Worm (Caenorhabditis elegans) whole organism, L1 larva: Measurements from ENCODE around the gene act-5.
A peak's percentile ranks its signal among the peaks of the same experiment; 100 is the strongest.

ENCODE experiments used
- C34B4.2 ChIP-seq: sonication (generic microtip); optimal IDR thresholded peaks from 2 replicates; lab custom pipeline; 2017; ENCODE audit warnings: mild to moderate bottlenecking, missing genetic modification characterization, missing compliant biosample characterization
- F16B12.6 ChIP-seq: fragments of 150-350 bp; optimal IDR thresholded peaks from 2 replicates; lab custom pipeline; 2014; ENCODE audit warnings: missing biosample characterization, missing genetic modification characterization
- ama-1 ChIP-seq: fragments of 150-350 bp; optimal IDR thresholded peaks from 2 replicates; lab custom pipeline; 2014
- blmp-1 ChIP-seq: fragments of 150-350 bp; optimal IDR thresholded peaks from 2 replicates; lab custom pipeline; 2014; ENCODE audit warnings: missing biosample characterization, missing genetic modification characterization
- ceh-63 ChIP-seq: fragments of 200-800 bp; sonication (Bioruptor generic); optimal IDR thresholded peaks from 2 replicates; lab custom pipeline; 2018; ENCODE audit warnings: mild to moderate bottlenecking, missing genetic modification characterization, missing compliant biosample characterization
- ceh-82 ChIP-seq, 3 experiments: fragments of 150-350 bp in 1 of 3; sonication (generic microtip) in 2 of 3; optimal IDR thresholded peaks; 2 replicates each; lab custom pipeline; 2014 to 2017; ENCODE audit warnings: missing biosample characterization in 3 of 3, missing genetic modification characterization in 3 of 3
- ceh-88 ChIP-seq: fragments of 200-800 bp; sonication (Bioruptor generic); IDR thresholded peaks from 2 replicates; pipeline ENCODE4 v1.3.6; 2022; ENCODE audit warnings: missing genetic modification characterization, missing compliant biosample characterization
- ces-1 ChIP-seq: fragments of 150-350 bp; optimal IDR thresholded peaks from 2 replicates; lab custom pipeline; 2014; ENCODE audit warnings: missing biosample characterization, missing genetic modification reagents, missing genetic modification characterization
- dpl-1 ChIP-seq, 3 experiments: fragments of 150-350 bp in 2 of 3; sonication (generic microtip) in 1 of 3; optimal IDR thresholded peaks; 2 replicates each; lab custom pipeline; 2014 to 2017; ENCODE audit warnings: missing biosample characterization in 3 of 3, missing genetic modification characterization in 3 of 3, missing genetic modification reagents in 3 of 3
- efl-1 ChIP-seq, 4 experiments: fragments of 150-350 bp; optimal IDR thresholded peaks in 3 of 4; peaks in 1 of 4; 1 replicate in 1 of 4; 2 replicates in 3 of 4; lab custom pipeline; 2014; ENCODE audit warnings: missing biosample characterization in 2 of 4, missing genetic modification characterization in 2 of 4, missing genetic modification reagents in 2 of 4
- efl-3 ChIP-seq: fragments of 200-800 bp; sonication (Bioruptor generic); optimal IDR thresholded peaks from 2 replicates; lab custom pipeline; 2018; ENCODE audit warnings: mild to moderate bottlenecking, missing genetic modification characterization, missing compliant biosample characterization
- egl-13 ChIP-seq: sonication (generic microtip); optimal IDR thresholded peaks from 2 replicates; lab custom pipeline; 2016; ENCODE audit warnings: missing genotype, missing genetic modification reagents, missing genetic modification characterization, missing compliant biosample characterization
- egl-27 ChIP-seq, 2 experiments: fragments of 150-350 bp in 1 of 2; sonication (generic microtip); optimal IDR thresholded peaks; 3 replicates each; lab custom pipeline; 2017 to 2018; ENCODE audit warnings: missing biosample characterization in 2 of 2, missing genetic modification characterization in 2 of 2, missing genetic modification reagents in 2 of 2
- elt-3 ChIP-seq, 6 experiments: fragments of 150-350 bp in 1 of 6; sonication (generic microtip); optimal IDR thresholded peaks; 2 replicates each; lab custom pipeline; 2017 to 2018; ENCODE audit warnings: missing biosample characterization in 6 of 6, missing genetic modification characterization in 6 of 6, inconsistent platforms in 1 of 6
- fkh-4 ChIP-seq: sonication (generic microtip); optimal IDR thresholded peaks from 2 replicates; lab custom pipeline; 2016; ENCODE audit warnings: missing compliant biosample characterization, missing genetic modification characterization, borderline replicate concordance
- grh-1 ChIP-seq: fragments of 200-800 bp; sonication (Bioruptor generic); IDR thresholded peaks from 2 replicates; pipeline ENCODE4 v1.3.6; 2022; ENCODE audit warnings: missing genetic modification reagents, missing genetic modification characterization, missing compliant biosample characterization
- hlh-17 ChIP-seq: fragments of 200-800 bp; sonication (Bioruptor generic); optimal IDR thresholded peaks from 2 replicates; lab custom pipeline; 2018; ENCODE audit warnings: missing genetic modification characterization, mild to moderate bottlenecking, missing compliant biosample characterization, moderate library complexity, borderline replicate concordance
- hlh-4 ChIP-seq: sonication (generic microtip); optimal IDR thresholded peaks from 2 replicates; lab custom pipeline; 2016; ENCODE audit warnings: mild to moderate bottlenecking, missing genetic modification characterization, missing compliant biosample characterization
- jun-1 ChIP-seq: fragments of 150-350 bp; optimal IDR thresholded peaks from 2 replicates; lab custom pipeline; 2014; ENCODE audit warnings: missing biosample characterization, missing genetic modification reagents, missing genetic modification characterization
- lin-13 ChIP-seq: fragments of 150-350 bp; optimal IDR thresholded peaks from 2 replicates; lab custom pipeline; 2014; ENCODE audit warnings: missing biosample characterization, missing genetic modification reagents, missing genetic modification characterization
- lin-14 ChIP-seq: fragments of 200-800 bp; sonication (Bioruptor generic); optimal IDR thresholded peaks from 2 replicates; lab custom pipeline; 2018; ENCODE audit warnings: mild to moderate bottlenecking, missing genetic modification characterization, moderate library complexity, missing compliant biosample characterization
- lin-35 ChIP-seq, 2 experiments: fragments of 150-350 bp; optimal IDR thresholded peaks; 2 replicates each; lab custom pipeline; 2014; ENCODE audit warnings: missing biosample characterization in 2 of 2, missing genetic modification characterization in 2 of 2, missing genetic modification reagents in 2 of 2
- lin-39 ChIP-seq: fragments of 150-350 bp; optimal IDR thresholded peaks from 2 replicates; lab custom pipeline; 2014; ENCODE audit warnings: missing biosample characterization, missing genetic modification reagents, missing genetic modification characterization
- lsy-2 ChIP-seq, 2 experiments: fragments of 150-350 bp; optimal IDR thresholded peaks; 2 replicates each; lab custom pipeline; 2014; ENCODE audit warnings: missing biosample characterization in 2 of 2, missing genetic modification characterization in 2 of 2
- mab-9 ChIP-seq: fragments of 200-800 bp; sonication (Bioruptor generic); IDR thresholded peaks from 2 replicates; pipeline ENCODE4 v1.3.6; 2022; ENCODE audit warnings: missing genetic modification reagents, missing genetic modification characterization, missing compliant biosample characterization
- mdl-1 ChIP-seq, 2 experiments: fragments of 150-350 bp; optimal IDR thresholded peaks; 2 replicates each; lab custom pipeline; 2014 to 2017; ENCODE audit warnings: missing biosample characterization in 2 of 2, missing genetic modification characterization in 2 of 2, inconsistent platforms in 1 of 2
- nhr-11 ChIP-seq: fragments of 150-350 bp; optimal IDR thresholded peaks from 2 replicates; lab custom pipeline; 2014; ENCODE audit warnings: missing biosample characterization, missing genetic modification characterization
- nhr-19 ChIP-seq: fragments of 200-800 bp; sonication (Bioruptor generic); conservative IDR thresholded peaks from 2 replicates; pipeline ENCODE4 v1.3.6; 2022; ENCODE audit warnings: missing genetic modification characterization, missing compliant biosample characterization
- nhr-20 ChIP-seq: sonication (generic microtip); optimal IDR thresholded peaks from 2 replicates; lab custom pipeline; 2016; ENCODE audit warnings: mild to moderate bottlenecking, missing genetic modification characterization, missing compliant biosample characterization
- nhr-237 ChIP-seq: fragments of 150-350 bp; optimal IDR thresholded peaks from 2 replicates; lab custom pipeline; 2014; ENCODE audit warnings: missing biosample characterization, missing genetic modification characterization
- nhr-28 ChIP-seq: fragments of 150-350 bp; optimal IDR thresholded peaks from 2 replicates; lab custom pipeline; 2014; ENCODE audit warnings: missing biosample characterization, missing genetic modification characterization
- nhr-71 ChIP-seq: sonication (generic microtip); optimal IDR thresholded peaks from 2 replicates; lab custom pipeline; 2016; ENCODE audit warnings: mild to moderate bottlenecking, missing genetic modification characterization, moderate library complexity, missing compliant biosample characterization
- nhr-76 ChIP-seq: sonication (generic microtip); optimal IDR thresholded peaks from 2 replicates; lab custom pipeline; 2017; ENCODE audit warnings: missing biosample characterization, missing genetic modification characterization
- nhr-77 ChIP-seq: fragments of 150-350 bp; optimal IDR thresholded peaks from 2 replicates; lab custom pipeline; 2014; ENCODE audit warnings: missing biosample characterization, missing genetic modification characterization
- nhr-85 ChIP-seq: sonication (generic microtip); peaks from one replicate; lab custom pipeline; 2016; ENCODE audit warnings: missing genetic modification characterization, inconsistent platforms, missing compliant biosample characterization
- nhr-90 ChIP-seq: sonication (generic microtip); optimal IDR thresholded peaks from 2 replicates; lab custom pipeline; 2016; ENCODE audit warnings: mild to moderate bottlenecking, missing genetic modification characterization, missing compliant biosample characterization; ENCODE audit not compliant: poor library complexity
- rnt-1 ChIP-seq: sonication (generic microtip); optimal IDR thresholded peaks from 2 replicates; lab custom pipeline; 2016; ENCODE audit warnings: mild to moderate bottlenecking, missing genetic modification characterization, moderate library complexity, missing compliant biosample characterization
- sptf-1 ChIP-seq: fragments of 150-350 bp; optimal IDR thresholded peaks from 2 replicates; lab custom pipeline; 2014; ENCODE audit warnings: missing biosample characterization, missing genetic modification characterization
- tlp-1 ChIP-seq: fragments of 150-350 bp; optimal IDR thresholded peaks from 2 replicates; lab custom pipeline; 2014; ENCODE audit warnings: missing biosample characterization, missing genetic modification characterization
- unc-86 ChIP-seq: sonication (generic microtip); optimal IDR thresholded peaks from 2 replicates; lab custom pipeline; 2016; ENCODE audit warnings: missing genetic modification characterization, missing compliant biosample characterization
- xbp-1 ChIP-seq: sonication (generic microtip); optimal IDR thresholded peaks from 2 replicates; lab custom pipeline; 2016; ENCODE audit warnings: missing genetic modification characterization, missing compliant biosample characterization
- zag-1 ChIP-seq: fragments of 150-350 bp; optimal IDR thresholded peaks from 2 replicates; lab custom pipeline; 2014; ENCODE audit warnings: missing biosample characterization, missing genetic modification characterization
- zip-4 ChIP-seq: fragments of 200-800 bp; sonication (Bioruptor generic); optimal IDR thresholded peaks from 2 replicates; lab custom pipeline; 2018; ENCODE audit warnings: mild to moderate bottlenecking, missing genetic modification characterization, moderate library complexity, missing compliant biosample characterization
- ztf-11 ChIP-seq, 2 experiments: sonication (generic microtip); optimal IDR thresholded peaks; 2 replicates each; lab custom pipeline; 2016 to 2017; ENCODE audit warnings: missing genetic modification characterization in 2 of 2, missing biosample characterization in 1 of 2, missing compliant biosample characterization in 1 of 2

Gene act-5

ce11 chrIII:13580076-13580475 is 25.8 kb downstream of the act-5 start:
- TF ChIP-seq zip-4 (GFP tag; lab: Kevin White, UChicago) (no peak), mab-9 (GFP tag; lab: Robert Waterston, UW) (no peak), nhr-90 (tag; lab: Kevin White, UChicago) (no peak), grh-1 (GFP tag; lab: Robert Waterston, UW) (0 out of 2 replicates have a peak, but pooled peaks have one; percentile 14), lin-13 (no peak), nhr-71 (tag; lab: Kevin White, UChicago) (no peak), nhr-20 (tag; lab: Kevin White, UChicago) (no peak), blmp-1 (tag; lab: Kevin White, UChicago) (no peak), fkh-4 (no peak)

DNA sequence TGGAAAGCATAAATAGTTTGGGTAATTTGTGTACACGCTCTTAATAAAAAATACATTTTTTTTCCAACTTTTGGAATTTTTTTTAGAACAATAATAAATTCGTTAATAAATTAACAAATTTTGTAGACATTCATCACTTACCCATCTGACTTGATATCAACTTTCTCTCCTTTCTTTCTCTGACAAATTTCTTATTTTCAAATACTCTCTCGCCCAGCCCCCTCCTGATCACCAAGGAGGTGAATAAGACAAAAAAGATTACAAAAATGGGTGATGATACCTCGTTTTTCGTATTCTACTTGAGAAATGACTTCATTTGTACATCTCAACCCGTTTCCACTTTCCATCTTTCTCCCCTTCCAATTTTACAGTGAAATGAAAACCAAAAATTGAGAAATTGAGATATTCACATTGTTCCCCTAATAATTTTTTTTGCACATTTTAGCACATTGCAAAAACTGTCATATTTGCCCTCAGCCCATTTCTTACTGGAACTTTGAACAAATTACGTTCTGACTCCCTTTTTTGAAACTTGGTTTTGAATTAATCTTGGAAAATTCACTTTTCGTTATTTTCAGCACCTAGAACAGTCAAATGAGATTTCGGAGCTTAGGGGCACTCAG is 30.1 kb downstream of the act-5 start, which contains the start of gene osm-7:
Gene osm-7 (plus strand): TSS at position 573 of the 623 bp plus-strand sequence.
- TF ChIP-seq elt-3 (tag; optimal IDR thresholded peaks at IDR 0.05; lab: Kevin White, UChicago) = peak in 1 of 6 experiments; percentile 55
- no peak for TF ChIP-seq zag-1 (tag; lab: Kevin White, UChicago)
- no peak for TF ChIP-seq nhr-90 (tag; lab: Kevin White, UChicago)
- TF ChIP-seq nhr-85 (tag; lab: Kevin White, UChicago) = peak; percentile 37
- TF ChIP-seq hlh-4 = no peak
- TF ChIP-seq nhr-77 = no peak
- no peak for TF ChIP-seq lin-39
- TF ChIP-seq blmp-1 (tag; lab: Kevin White, UChicago) = peak; percentile 70
- no peak for TF ChIP-seq mab-9 (GFP tag; lab: Robert Waterston, UW)
- no peak for TF ChIP-seq nhr-19 (GFP tag; lab: Robert Waterston, UW)
- TF ChIP-seq jun-1 = no peak
- no peak for TF ChIP-seq unc-86 (tag; lab: Kevin White, UChicago)
- TF ChIP-seq ama-1 (lab: Kevin White, UChicago) = no peak
- TF ChIP-seq ceh-63 = no peak
- no peak for TF ChIP-seq efl-3
- no peak for TF ChIP-seq nhr-71 (tag; lab: Kevin White, UChicago)
- no peak for TF ChIP-seq nhr-237 (tag; lab: Kevin White, UChicago)
- no peak for TF ChIP-seq nhr-11
- TF ChIP-seq dpl-1 (GFP tag; optimal IDR thresholded peaks at IDR 0.05; lab: Kevin White, UChicago) = no peak
- TF ChIP-seq ces-1 = no peak
- no peak for TF ChIP-seq lin-35 (GFP tag; optimal IDR thresholded peaks at IDR 0.05; lab: Kevin White, UChicago)
- TF ChIP-seq C34B4.2 (tag; lab: Kevin White, UChicago) = no peak
- TF ChIP-seq ztf-11 (tag; optimal IDR thresholded peaks at IDR 0.05; lab: Kevin White, UChicago) = no peak
- no peak for TF ChIP-seq hlh-17 (GFP tag; lab: Kevin White, UChicago)
- no peak for TF ChIP-seq egl-27 (tag; optimal IDR thresholded peaks at IDR 0.05; lab: Kevin White, UChicago)

ce11 chrIII:13570347-13570746 is 35.5 kb downstream of the act-5 start, which contains the start of gene exc-12:
exc-12 (minus strand) TSS chrIII:13570447.
- TF ChIP-seq mab-9 (GFP tag; lab: Robert Waterston, UW) (no peak), ces-1 (no peak), nhr-28 (tag; lab: Kevin White, UChicago) (no peak), fkh-4 (no peak), nhr-76 (no peak), mdl-1 (tag; optimal IDR thresholded peaks at IDR 0.05; lab: Kevin White, UChicago) (no peak), tlp-1 (tag; lab: Kevin White, UChicago) (no peak), nhr-237 (tag; lab: Kevin White, UChicago) (no peak), sptf-1 (tag; lab: Kevin White, UChicago) (no peak)

- no peak for TF ChIP-seq blmp-1 (tag; lab: Kevin White, UChicago)
- no peak for TF ChIP-seq ceh-88
- TF ChIP-seq efl-1 (optimal IDR thresholded peaks at IDR 0.05; lab: Kevin White, UChicago) = peak in 1 of 2 experiments; percentile 3
- no peak for TF ChIP-seq efl-1 (GFP tag; optimal IDR thresholded peaks at IDR 0.05 in 1 of 2; lab: Kevin White, UChicago)
- TF ChIP-seq unc-86 (tag; lab: Kevin White, UChicago) = no peak
- TF ChIP-seq nhr-71 (tag; lab: Kevin White, UChicago) = peak; percentile 16
- no peak for TF ChIP-seq F16B12.6 (tag; lab: Kevin White, UChicago)
- TF ChIP-seq xbp-1 = no peak
- TF ChIP-seq rnt-1 (tag; lab: Kevin White, UChicago) = no peak
- peak; percentile 45 for TF ChIP-seq lin-14 (GFP tag; lab: Kevin White, UChicago)
- no peak for TF ChIP-seq grh-1 (GFP tag; lab: Robert Waterston, UW)
- TF ChIP-seq ceh-82 (tag; optimal IDR thresholded peaks at IDR 0.05; lab: Kevin White, UChicago) = peak in 2 of 3 experiments; percentile 8 to 11
- peak in 1 of 2 experiments; percentile 12 for TF ChIP-seq lsy-2 (tag; optimal IDR thresholded peaks at IDR 0.05; lab: Kevin White, UChicago)
- TF ChIP-seq egl-13 (tag; lab: Kevin White, UChicago) = no peak
Measured at ce11 chrIII:13565972-13566371, 39.9 kb downstream of the act-5 start.
